Fruit fly (Drosophila melanogaster) whole organism, embryonic: ENCODE results near the gene edin.

Experiments
- Aef1 ChIP-seq: fragments of 200-800 bp; sonication (Bioruptor generic); IDR thresholded peaks from 3 replicates; pipeline ENCODE4 v1.3.6; 2022; ENCODE audit warnings: missing biosample characterization, missing genetic modification characterization
- Awh ChIP-seq: fragments of 200-800 bp; sonication (Bioruptor generic); IDR thresholded peaks from 2 replicates; pipeline ENCODE4, ENCODE4 v1.3.6; 2022; ENCODE audit warnings: missing biosample characterization, missing genetic modification characterization
- CG1024 ChIP-seq: fragments of 200-800 bp; sonication (Bioruptor generic); IDR thresholded peaks from 2 replicates; pipeline ENCODE4 v1.3.6; 2022; ENCODE audit warnings: missing biosample characterization, missing genetic modification characterization
- CG10543 ChIP-seq: fragments of 200-800 bp; sonication (Bioruptor generic); optimal IDR thresholded peaks from 3 replicates; lab custom pipeline; 2017; ENCODE audit warnings: missing biosample characterization, mild to moderate bottlenecking, missing genetic modification characterization, moderate library complexity
- CG10565 ChIP-seq: fragments of 200-800 bp; sonication (Bioruptor generic); optimal IDR thresholded peaks from 3 replicates; lab custom pipeline; 2016; ENCODE audit warnings: missing biosample characterization, mild to moderate bottlenecking, missing genetic modification characterization
- CG11504 ChIP-seq: fragments of 200-800 bp; sonication (Bioruptor generic); optimal IDR thresholded peaks from 3 replicates; lab custom pipeline; 2019; ENCODE audit warnings: missing biosample characterization, mild to moderate bottlenecking, missing genetic modification characterization, moderate library complexity
- CG12071 ChIP-seq: fragments of 200-800 bp; sonication (Bioruptor generic); optimal IDR thresholded peaks from 3 replicates; lab custom pipeline; 2018; ENCODE audit warnings: missing biosample characterization, mild to moderate bottlenecking, missing genetic modification characterization
- CG16863 ChIP-seq: fragments of 200-800 bp; sonication (Bioruptor generic); optimal IDR thresholded peaks from 3 replicates; lab custom pipeline; 2016; ENCODE audit warnings: missing biosample characterization, missing genetic modification characterization
- CG2678 ChIP-seq: fragments of 200-800 bp; sonication (Bioruptor generic); optimal IDR thresholded peaks from 3 replicates; lab custom pipeline; 2019; ENCODE audit warnings: missing biosample characterization, mild to moderate bottlenecking, missing genetic modification characterization, moderate library complexity
- CG2712 ChIP-seq: fragments of 200-800 bp; optimal IDR thresholded peaks from 3 replicates; lab custom pipeline; 2019; ENCODE audit warnings: missing biosample characterization, mild to moderate bottlenecking, missing genetic modification characterization, moderate library complexity
- CG3163 ChIP-seq: fragments of 200-800 bp; sonication (Bioruptor generic); optimal IDR thresholded peaks from 3 replicates; lab custom pipeline; 2016; ENCODE audit warnings: missing biosample characterization, missing genetic modification characterization
- CG34376 ChIP-seq: fragments of 200-800 bp; sonication (Bioruptor generic); optimal IDR thresholded peaks from 2 replicates; lab custom pipeline; 2018; ENCODE audit warnings: missing biosample characterization, mild to moderate bottlenecking, missing genetic modification characterization
- CG3726 ChIP-seq: fragments of 200-800 bp; sonication (Bioruptor generic); IDR thresholded peaks from 3 replicates; pipeline ENCODE4, ENCODE4 v1.3.6; 2022; ENCODE audit warnings: missing biosample characterization, missing genetic modification characterization
- CG43689 ChIP-seq: fragments of 200-800 bp; sonication (Bioruptor generic); IDR thresholded peaks from 2 replicates; pipeline ENCODE4 v1.3.6; 2022; ENCODE audit warnings: missing biosample characterization, missing genetic modification characterization
- CG4404 ChIP-seq: fragments of 200-800 bp; sonication (Bioruptor generic); IDR thresholded peaks from 2 replicates; pipeline ENCODE4 v1.3.6; 2022; ENCODE audit warnings: missing biosample characterization, missing genetic modification characterization
- CG5180 ChIP-seq: fragments of 200-800 bp; sonication (Bioruptor generic); optimal IDR thresholded peaks from 3 replicates; lab custom pipeline; 2017; ENCODE audit warnings: missing biosample characterization, missing genetic modification characterization, mild to moderate bottlenecking, moderate library complexity, missing genetic modification reagents
- CG6175 ChIP-seq: fragments of 200-800 bp; sonication (Bioruptor generic); IDR thresholded peaks from 3 replicates; pipeline ENCODE4 v1.3.6; 2022; ENCODE audit warnings: missing biosample characterization, missing genetic modification characterization
- CG6765 ChIP-seq: fragments of 200-800 bp; sonication (Bioruptor generic); optimal IDR thresholded peaks from 3 replicates; lab custom pipeline; 2017; ENCODE audit warnings: missing biosample characterization, mild to moderate bottlenecking, missing genetic modification characterization
- CG6791 ChIP-seq: fragments of 200-800 bp; sonication (Bioruptor generic); IDR thresholded peaks from 3 replicates; pipeline ENCODE4 v1.3.6; 2022; ENCODE audit warnings: missing biosample characterization, missing genetic modification characterization; ENCODE audit not compliant: partially characterized antibody
- CG7556 ChIP-seq: fragments of 200-800 bp; sonication (Bioruptor generic); optimal IDR thresholded peaks from 2 replicates; lab custom pipeline; 2017; ENCODE audit warnings: missing biosample characterization, mild to moderate bottlenecking, missing genetic modification characterization
- CTCF ChIP-seq: fragments of 200-800 bp; sonication (Bioruptor generic); optimal IDR thresholded peaks from 2 replicates; lab custom pipeline; 2017; ENCODE audit warnings: missing biosample characterization, mild to moderate bottlenecking, missing genetic modification characterization, moderate library complexity
- CkIIα-i1 ChIP-seq: fragments of 200-800 bp; sonication (Bioruptor generic); IDR thresholded peaks from 2 replicates; pipeline ENCODE4 v1.3.6; 2022; ENCODE audit warnings: missing biosample characterization, missing genetic modification characterization
- Dip3 ChIP-seq: fragments of 200-800 bp; sonication (Bioruptor generic); optimal IDR thresholded peaks from 3 replicates; lab custom pipeline; 2016; ENCODE audit warnings: missing biosample characterization, missing genetic modification characterization
- Dp ChIP-seq: fragments of 200-800 bp; sonication (Bioruptor generic); optimal IDR thresholded peaks from 2 replicates; lab custom pipeline; 2018; ENCODE audit warnings: missing biosample characterization, mild to moderate bottlenecking, missing genetic modification characterization, moderate library complexity
- Eip74EF ChIP-seq, 2 experiments: fragments of 200-800 bp in 1 of 2; fragments of >200 bp in 1 of 2; sonication (Bioruptor generic) in 1 of 2; optimal IDR thresholded peaks; 2 replicates each; lab custom pipeline; 2017 to 2019; ENCODE audit warnings: missing biosample characterization in 2 of 2, missing genetic modification characterization in 2 of 2, mild to moderate bottlenecking in 1 of 2, moderate library complexity in 1 of 2
- Gug ChIP-seq: fragments of 200-800 bp; sonication (Bioruptor generic); IDR thresholded peaks from 4 replicates; pipeline ENCODE4 v1.3.6; 2022; ENCODE audit warnings: missing biosample characterization, missing genetic modification characterization
- Hsf ChIP-seq: fragments of 200-800 bp; sonication (Bioruptor generic); optimal IDR thresholded peaks from 3 replicates; lab custom pipeline; 2016; ENCODE audit warnings: missing biosample characterization, missing genetic modification characterization
- Mes4 ChIP-seq: fragments of 200-800 bp; sonication (Bioruptor generic); optimal IDR thresholded peaks from 2 replicates; lab custom pipeline; 2016; ENCODE audit warnings: missing biosample characterization, missing genetic modification characterization
- NK7.1 ChIP-seq: fragments of 200-800 bp; sonication (Bioruptor generic); optimal IDR thresholded peaks from 3 replicates; lab custom pipeline; 2016; ENCODE audit warnings: missing biosample characterization, missing genetic modification characterization
- Nf-YA ChIP-seq: fragments of 200-800 bp; sonication (Bioruptor generic); IDR thresholded peaks from 2 replicates; pipeline ENCODE4 v1.3.6; 2022; ENCODE audit warnings: missing biosample characterization, missing genetic modification characterization
- Rx ChIP-seq: fragments of 200-800 bp; sonication (Bioruptor generic); IDR thresholded peaks from 2 replicates; pipeline ENCODE4 v1.3.6; 2022; ENCODE audit warnings: missing biosample characterization, missing genetic modification characterization
- Spps ChIP-seq: fragments of 200-800 bp; sonication (Bioruptor generic); optimal IDR thresholded peaks from 2 replicates; lab custom pipeline; 2018; ENCODE audit warnings: missing biosample characterization, mild to moderate bottlenecking, missing genetic modification characterization
- Sry-β ChIP-seq: fragments of 200-800 bp; sonication (Bioruptor generic); optimal IDR thresholded peaks from 2 replicates; lab custom pipeline; 2018; ENCODE audit warnings: missing biosample characterization, mild to moderate bottlenecking, missing genetic modification characterization, moderate library complexity
- ab ChIP-seq: fragments of 200-800 bp; sonication (Bioruptor generic); optimal IDR thresholded peaks from 2 replicates; lab custom pipeline; 2016; ENCODE audit warnings: missing biosample characterization, missing genetic modification characterization
- ara ChIP-seq: fragments of 200-800 bp; sonication (Bioruptor generic); IDR thresholded peaks from 2 replicates; pipeline ENCODE4 v1.3.6; 2022; ENCODE audit warnings: missing biosample characterization, missing genetic modification characterization
- az2 ChIP-seq: fragments of 200-800 bp; sonication (Bioruptor generic); optimal IDR thresholded peaks from 3 replicates; lab custom pipeline; 2016; ENCODE audit warnings: missing biosample characterization, missing genetic modification characterization
- chinmo ChIP-seq: fragments of 200-800 bp; sonication (Bioruptor generic); IDR thresholded peaks from 4 replicates; pipeline ENCODE4 v1.3.6; 2022; ENCODE audit warnings: missing biosample characterization, missing genetic modification characterization; ENCODE audit not compliant: partially characterized antibody
- cwo ChIP-seq: fragments of 200-800 bp; sonication (Bioruptor generic); optimal IDR thresholded peaks from 3 replicates; lab custom pipeline; 2017; ENCODE audit warnings: missing biosample characterization, missing genetic modification characterization, mild to moderate bottlenecking, moderate library complexity, missing genetic modification reagents
- dmrt11E ChIP-seq: fragments of 200-800 bp; sonication (Bioruptor generic); optimal IDR thresholded peaks from 3 replicates; lab custom pipeline; 2018; ENCODE audit warnings: missing biosample characterization, mild to moderate bottlenecking, missing genetic modification characterization, moderate library complexity
- dysf ChIP-seq: fragments of 200-800 bp; sonication (Bioruptor generic); IDR thresholded peaks from 3 replicates; pipeline ENCODE4 v1.3.6; 2022; ENCODE audit warnings: missing biosample characterization, missing genetic modification characterization
- ewg ChIP-seq: fragments of 200-800 bp; sonication (Bioruptor generic); optimal IDR thresholded peaks from 3 replicates; lab custom pipeline; 2017; ENCODE audit warnings: mild to moderate bottlenecking, missing biosample characterization, missing genetic modification reagents, missing genetic modification characterization
- fd64A ChIP-seq: fragments of 200-800 bp; sonication (Bioruptor generic); optimal IDR thresholded peaks from 3 replicates; lab custom pipeline; 2018; ENCODE audit warnings: missing biosample characterization, mild to moderate bottlenecking, missing genetic modification characterization
- ham ChIP-seq: fragments of 200-800 bp; sonication (Bioruptor generic); IDR thresholded peaks from 2 replicates; pipeline ENCODE4 v1.3.6; 2022; ENCODE audit warnings: missing biosample characterization, missing genetic modification characterization
- jigr1 ChIP-seq: fragments of 200-800 bp; sonication (Bioruptor generic); IDR thresholded peaks from 3 replicates; pipeline ENCODE4 v1.3.6; 2022; ENCODE audit warnings: missing biosample characterization, missing genetic modification characterization
- pan ChIP-seq, 4 experiments: fragments of >200 bp in 3 of 4; fragments of 200-800 bp in 1 of 4; sonication (Bioruptor generic) in 1 of 4; optimal IDR thresholded peaks in 3 of 4; IDR thresholded peaks in 1 of 4; 2 replicates each; pipeline versions ENCODE4 v1.3.6 to Lab custom; 2017 to 2022; ENCODE audit warnings: missing biosample characterization in 2 of 4, missing genetic modification characterization in 2 of 4, mixed read lengths in 1 of 4
- peb ChIP-seq: fragments of 200-800 bp; sonication (Bioruptor generic); IDR thresholded peaks from 2 replicates; pipeline ENCODE4 v1.3.6; 2022; ENCODE audit warnings: missing biosample characterization, missing genetic modification characterization
- pita ChIP-seq: fragments of 200-800 bp; sonication (Bioruptor generic); optimal IDR thresholded peaks from 2 replicates; lab custom pipeline; 2017; ENCODE audit warnings: missing biosample characterization, mild to moderate bottlenecking, missing genetic modification characterization
- slp2 ChIP-seq: fragments of 200-800 bp; sonication (Bioruptor generic); optimal IDR thresholded peaks from 2 replicates; lab custom pipeline; 2016; ENCODE audit warnings: missing biosample characterization, missing genetic modification characterization
- trem ChIP-seq: fragments of 200-800 bp; optimal IDR thresholded peaks from 3 replicates; lab custom pipeline; 2019; ENCODE audit warnings: missing biosample characterization, mild to moderate bottlenecking, missing genetic modification characterization, moderate library complexity
- vvl ChIP-seq: fragments of 200-800 bp; sonication (Bioruptor generic); IDR thresholded peaks from 2 replicates; pipeline ENCODE4 v1.3.6; 2022; ENCODE audit warnings: missing biosample characterization, missing genetic modification characterization
- wdn ChIP-seq: fragments of 200-800 bp; sonication (Bioruptor generic); IDR thresholded peaks from 2 replicates; pipeline ENCODE4 v1.3.6; 2022; ENCODE audit warnings: missing biosample characterization, missing genetic modification characterization

edin gene

dm6 chr3L:17485280-17485792 is 9.3 kb upstream of the edin start (continued):
- TF ChIP-seq CG6765 (GFP tag; lab: Kevin White, UChicago) (no peak), Dp (no peak), CG7556 (GFP tag; lab: Kevin White, UChicago) (peak; percentile 81), ara (GFP tag; lab: Robert Waterston, UW) (peak; percentile 79), Hsf (GFP tag; lab: Kevin White, UChicago) (peak; percentile 54), Awh (peak; percentile 86), Dip3 (GFP tag; lab: Kevin White, UChicago) (no peak), CG6791 (GFP tag; lab: Robert Waterston, UW) (no peak), CG10565 (no peak), Gug (GFP tag; lab: Robert Waterston, UW) (0 out of 4 replicates have a peak, but pooled peaks have one; percentile 11), CG2712 (tag; lab: Kevin White, UChicago) (peak; percentile 76), trem (tag; lab: Kevin White, UChicago) (peak; percentile 66), slp2 (GFP tag; lab: Kevin White, UChicago) (no peak), dysf (GFP tag; lab: Robert Waterston, UW) (no peak), ewg (GFP tag; lab: Kevin White, UChicago) (peak; percentile 68), Nf-YA (GFP tag; lab: Robert Waterston, UW) (peak; percentile 58; the same call in 1 of the 2 replicates), ham (no peak), CG34376 (GFP tag; lab: Kevin White, UChicago) (no peak), NK7.1 (no peak), Eip74EF (GFP tag; optimal IDR thresholded peaks at IDR 0.05; lab: Kevin White, UChicago) (peak in 1 of 2 experiments; percentile 91), dmrt11E (tag; lab: Kevin White, UChicago) (peak; percentile 86), CG10543 (GFP tag; lab: Kevin White, UChicago) (peak; percentile 55), CG16863 (peak; percentile 57), ab (GFP tag; lab: Kevin White, UChicago) (no peak), az2 (GFP tag; lab: Kevin White, UChicago) (peak; percentile 39), CG1024 (GFP tag; lab: Robert Waterston, UW) (peak; percentile 70; the same call in 1 of the 2 replicates), CG2678 (tag; lab: Kevin White, UChicago) (peak; percentile 81), CG3163 (GFP tag; lab: Kevin White, UChicago) (no peak), Rx (GFP tag; lab: Robert Waterston, UW) (no peak), Aef1 (GFP tag; lab: Robert Waterston, UW) (no peak), cwo (GFP tag; lab: Kevin White, UChicago) (no peak), peb (GFP tag; lab: Robert Waterston, UW) (no peak), CG5180 (GFP tag; lab: Kevin White, UChicago) (peak; percentile 80), Spps (tag; lab: Kevin White, UChicago) (peak; percentile 84), wdn (GFP tag; lab: Robert Waterston, UW) (no peak), fd64A (peak; percentile 98), CkIIα-i1 (GFP tag; lab: Robert Waterston, UW) (no peak), CG43689 (GFP tag; lab: Robert Waterston, UW) (no peak), CG3726 (GFP tag; lab: Robert Waterston, UW) (no peak; the same call in 2 of the 3 replicates), CG4404 (GFP tag; lab: Robert Waterston, UW) (no peak), chinmo (GFP tag; lab: Robert Waterston, UW) (0 out of 4 replicates have a peak, but pooled peaks have one; percentile 23), CTCF (GFP tag; lab: Kevin White, UChicago) (peak; percentile 59), pan (optimal IDR thresholded peaks at IDR 0.05; lab: Kevin White, UChicago) (no peak), pan (GFP tag; optimal IDR thresholded peaks at IDR 0.05 in 1 of 2, IDR thresholded peaks at IDR 0.05 in 1 of 2) (peak in 1 of 2 experiments; percentile 26), vvl (GFP tag; lab: Robert Waterston, UW) (peak; percentile 66), pita (GFP tag; lab: Kevin White, UChicago) (no peak), jigr1 (GFP tag; lab: Robert Waterston, UW) (no peak), Sry-β (GFP tag; lab: Kevin White, UChicago) (peak; percentile 70), CG6175 (GFP tag; lab: Robert Waterston, UW) (no peak), CG11504 (peak; percentile 63), CG12071 (GFP tag; lab: Kevin White, UChicago) (peak; percentile 89), Mes4 (GFP tag; lab: Kevin White, UChicago) (peak; percentile 71)
